Fruit fly (Drosophila melanogaster): ENCODE data around the gene ppk24.

The ppk24 gene

DNA sequence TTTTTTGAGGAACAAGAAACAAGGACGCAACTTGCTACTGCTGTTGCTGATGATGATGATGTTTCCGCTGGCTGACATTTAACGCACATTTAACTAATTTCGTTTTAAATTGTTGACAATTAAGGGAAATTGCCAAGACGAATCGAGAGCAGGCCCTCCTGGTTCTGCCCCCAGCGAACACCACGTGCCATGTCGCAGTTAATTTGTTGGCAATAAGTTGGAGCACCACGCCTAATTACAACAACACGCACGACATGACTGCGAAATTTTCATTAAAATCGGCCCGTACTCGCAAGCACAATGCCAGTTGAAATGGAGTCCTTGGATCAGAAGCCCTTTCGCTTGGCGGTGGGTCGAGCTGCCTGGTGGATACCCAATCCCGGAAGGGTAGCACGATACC is at the start of gene ppk24:
TSS of gene ppk24 (plus strand) at position 301 of the 400 bp plus-strand sequence.
- no peak for TF ChIP-seq noc (tag; optimal IDR thresholded peaks at IDR 0.05)

DNA sequence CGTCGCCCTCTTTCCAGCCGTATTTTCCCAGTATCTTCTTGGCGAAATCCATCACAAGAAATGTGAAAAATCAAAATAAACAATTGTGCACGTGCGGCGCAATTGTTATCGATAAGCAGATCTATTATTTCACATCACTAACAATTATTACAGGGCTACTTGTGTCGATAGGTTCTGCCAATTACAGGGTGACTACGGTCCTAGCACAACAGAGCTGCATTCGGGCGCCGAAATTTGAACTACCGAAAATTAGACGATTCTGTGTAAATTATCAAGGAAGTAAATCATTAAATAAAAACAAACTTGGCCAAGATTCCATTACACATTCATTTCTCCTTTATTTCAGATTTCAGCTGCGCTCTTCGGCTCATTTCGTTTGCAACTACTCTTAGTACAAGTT is 49.7 kb upstream of the ppk24 start, which contains the start of gene CG15561:
TSS of gene CG15561 (minus strand) at position 113 of the 400 bp plus-strand sequence.
- TF ChIP-seq noc (tag; optimal IDR thresholded peaks at IDR 0.05) = no peak

dm6 chr3R:31218214-31218876 is 47.2 kb upstream of the ppk24 start:
- peak; percentile 10 for TF ChIP-seq noc (tag; optimal IDR thresholded peaks at IDR 0.05)

DNA sequence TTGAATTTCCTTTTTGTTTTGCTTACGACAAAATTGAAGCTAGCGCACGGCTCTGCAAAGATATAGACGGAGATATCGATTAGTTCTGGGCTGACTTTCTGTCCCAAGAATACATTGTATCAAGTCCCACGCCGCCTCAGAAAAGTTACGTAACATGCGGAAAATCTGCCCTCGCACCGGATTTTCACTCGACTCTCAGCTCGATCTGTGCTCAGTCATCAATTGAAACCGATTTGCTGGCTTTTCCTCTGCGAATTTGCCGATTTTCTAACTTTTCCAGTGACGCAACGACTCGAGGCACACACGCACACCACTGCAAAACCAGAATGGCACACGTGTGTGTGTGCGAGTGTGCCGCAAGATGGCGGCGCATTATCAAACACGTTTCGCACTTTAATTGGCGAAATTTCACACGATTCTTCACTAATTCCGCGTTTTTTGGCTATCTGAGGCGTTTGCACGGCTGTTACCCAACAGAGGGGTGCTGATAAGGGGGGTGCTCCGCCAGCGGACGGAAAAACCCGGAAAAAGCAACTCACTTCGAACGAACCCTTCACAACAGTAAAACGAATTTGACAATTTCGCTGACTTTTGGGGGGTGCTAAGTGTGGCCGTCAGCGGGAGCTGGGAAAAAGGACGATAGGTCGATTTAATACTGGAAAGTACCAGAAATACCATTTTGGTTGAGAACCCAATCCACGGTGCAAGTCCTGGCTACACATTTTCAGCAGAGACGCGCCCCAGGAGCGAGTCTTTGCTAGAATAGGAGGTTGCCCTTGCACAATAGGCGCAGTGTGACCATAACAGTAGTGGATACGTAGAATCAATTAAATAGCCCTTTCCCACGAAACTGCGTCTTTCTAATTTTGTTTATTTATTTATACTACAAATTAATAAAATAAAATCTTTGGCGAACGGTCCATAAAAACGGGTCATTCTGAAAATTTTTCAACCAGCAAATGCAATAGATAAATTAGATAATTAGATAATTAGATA is 46.2 kb upstream of the ppk24 start, which contains the start of gene ATPsynC:
TSS of gene ATPsynC (minus strand) at position 634 of the 996 bp plus-strand sequence.
- TF ChIP-seq noc (tag; optimal IDR thresholded peaks at IDR 0.05) = peak; percentile 48

dm6 chr3R:31220456-31221336 is 44.8 kb upstream of the ppk24 start, which contains the start of gene CG12054:
Gene CG12054 (plus strand): TSS chr3R:31220702.
- no peak for TF ChIP-seq noc (tag; optimal IDR thresholded peaks at IDR 0.05)

dm6 chr3R:31221337-31222047 is 44.0 kb upstream of the ppk24 start:
- TF ChIP-seq noc (tag; optimal IDR thresholded peaks at IDR 0.05) = peak; percentile 25

dm6 chr3R:31222125-31222889 is 43.2 kb upstream of the ppk24 start:
- peak; percentile 49 for TF ChIP-seq noc (tag; optimal IDR thresholded peaks at IDR 0.05)

DNA sequence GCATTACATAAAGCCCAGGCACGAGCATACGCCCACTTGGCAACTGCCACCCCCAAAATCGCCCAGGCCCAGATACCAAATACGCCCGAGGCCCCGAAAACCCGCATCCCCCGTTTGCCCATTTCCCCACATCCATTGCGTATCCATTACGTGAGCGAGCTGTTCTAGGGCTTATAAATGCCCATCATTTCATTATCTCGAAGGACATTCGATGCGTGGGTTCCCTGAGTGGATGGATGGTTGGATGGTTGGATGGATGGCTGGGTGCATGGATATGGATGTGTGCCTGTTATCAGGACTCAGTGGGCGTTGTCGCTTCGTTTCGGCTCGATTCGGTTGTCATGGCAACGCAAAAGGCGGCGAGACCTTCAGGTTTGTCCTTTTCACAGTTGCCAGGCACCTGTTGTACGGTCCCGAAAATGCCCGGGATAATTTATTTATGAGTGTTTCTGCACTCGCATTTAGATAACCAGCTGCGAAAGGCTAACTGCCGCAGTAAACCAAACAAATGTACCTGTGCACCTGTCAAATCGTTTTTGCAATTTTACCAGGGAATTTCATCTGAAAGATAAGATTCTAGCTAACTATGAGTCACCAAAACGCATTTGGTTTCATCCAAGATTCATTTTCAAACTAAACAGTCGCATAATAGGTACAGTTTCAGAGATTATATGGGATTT is 42.5 kb upstream of the ppk24 start:
- no peak for TF ChIP-seq noc (tag; optimal IDR thresholded peaks at IDR 0.05)

- peak; percentile 74 for TF ChIP-seq noc (tag; optimal IDR thresholded peaks at IDR 0.05)
These were observed 41.3 kb upstream of the ppk24 start for dm6 chr3R:31223971-31224860.

dm6 chr3R:31225043-31225681 is 40.4 kb upstream of the ppk24 start:
- TF ChIP-seq noc (tag; optimal IDR thresholded peaks at IDR 0.05) = no peak

DNA sequence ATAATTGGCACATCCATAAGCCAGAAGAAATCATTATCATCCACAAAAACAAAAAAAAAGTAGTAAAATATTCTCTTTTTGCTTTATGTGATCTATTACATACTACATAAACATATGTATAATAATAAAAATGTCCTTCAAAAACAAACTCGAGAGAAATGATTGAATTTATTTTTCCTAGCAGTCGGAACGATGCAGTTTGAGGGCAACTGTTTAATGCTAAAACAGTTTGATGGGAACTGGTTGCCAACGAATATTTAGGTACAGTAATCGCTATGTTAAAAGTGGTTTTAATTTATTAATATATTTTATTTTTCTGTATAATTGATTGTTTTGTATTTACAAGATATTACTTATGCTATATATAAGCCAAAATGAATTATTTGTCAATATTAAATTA is 34.4 kb upstream of the ppk24 start:
- no peak for TF ChIP-seq noc (tag; optimal IDR thresholded peaks at IDR 0.05)

DNA sequence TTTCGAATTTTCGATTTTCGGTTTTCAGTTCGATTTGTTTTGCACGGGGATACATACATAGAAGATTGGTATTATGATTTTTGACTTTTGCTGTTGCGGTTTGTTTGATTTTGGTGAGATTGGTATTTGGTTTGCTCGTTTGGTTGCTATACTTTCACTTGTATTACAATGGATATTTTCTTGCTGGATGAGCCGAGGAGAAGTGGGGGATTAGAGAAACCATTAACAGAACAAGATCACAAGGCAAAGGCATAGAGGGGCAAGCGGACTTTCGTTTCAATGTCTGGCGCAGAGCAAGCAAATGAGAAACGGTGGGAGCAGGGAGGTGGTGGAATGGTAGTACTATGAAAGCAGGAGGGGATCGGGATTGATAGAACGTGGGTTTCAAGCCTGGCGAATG is 33.3 kb upstream of the ppk24 start, which contains the start of gene CG15563:
TSS of gene CG15563 (minus strand) at position 101 of the 400 bp plus-strand sequence.
- TF ChIP-seq noc (tag; optimal IDR thresholded peaks at IDR 0.05) = no peak
